Fruit fly (Drosophila melanogaster): ENCODE results near the gene VhaPPA1-2.

DNA sequence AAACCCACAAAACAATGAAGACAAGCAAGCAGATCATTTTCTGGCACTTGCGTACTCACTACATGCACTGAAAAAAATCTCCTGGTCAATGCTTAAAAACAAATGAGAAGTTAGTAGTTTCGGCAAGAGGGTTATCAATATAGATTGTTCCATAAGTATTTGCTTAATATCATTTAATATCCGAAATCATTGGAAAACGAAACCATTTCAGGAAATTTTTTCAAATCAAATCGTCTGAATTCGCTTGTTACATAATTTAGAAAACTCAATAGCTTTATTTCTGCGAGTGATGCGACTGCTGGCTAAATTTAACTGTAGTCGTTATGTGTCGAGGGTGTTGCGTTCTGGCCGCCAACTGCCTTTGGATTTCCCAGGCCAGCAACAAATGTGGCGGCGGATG lies 21.9 kb downstream of the VhaPPA1-2 start:
- TF ChIP-seq psq (optimal IDR thresholded peaks at IDR 0.05) (no peak), Dll (optimal IDR thresholded peaks at IDR 0.05) (no peak), usp (GFP tag; optimal IDR thresholded peaks at IDR 0.05) (no peak), EcR (GFP tag; optimal IDR thresholded peaks at IDR 0.05) (no peak), CG8478 (optimal IDR thresholded peaks at IDR 0.05) (no peak), pan (optimal IDR thresholded peaks at IDR 0.05) (no peak)
